Worm (Caenorhabditis elegans): ENCODE measurements around the gene aman-2.

DNA sequence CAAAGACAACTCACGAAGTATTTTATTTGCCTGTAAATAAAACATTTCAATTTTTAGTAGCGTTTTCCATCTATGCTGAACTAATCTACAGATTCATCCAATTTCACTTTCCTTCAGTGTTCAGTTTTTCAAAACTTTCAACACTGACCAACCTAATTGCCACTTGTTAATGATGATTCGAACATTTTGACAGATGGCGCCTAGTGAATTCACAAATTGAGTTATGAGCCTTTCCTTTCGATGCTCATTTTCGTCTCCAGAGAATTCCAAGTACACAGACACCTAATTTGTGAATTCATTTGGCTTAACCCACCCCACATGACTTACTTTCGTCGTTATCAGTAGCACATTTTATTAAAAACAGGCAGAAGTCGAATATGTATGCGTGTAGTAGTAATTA lies 13.8 kb upstream of the aman-2 start:
- TF ChIP-seq nfya-1 (tag; optimal IDR thresholded peaks at IDR 0.05; ENCODE audit: insufficient read depth) (no peak), ceh-28 (tag; optimal IDR thresholded peaks at IDR 0.05) (no peak), tbx-2 (tag; optimal IDR thresholded peaks at IDR 0.05) (no peak), pha-4 (tag; optimal IDR thresholded peaks at IDR 0.05) (no peak)
